Worm (Caenorhabditis elegans) whole organism, young adult: Measurements from ENCODE around the gene mdmh-35.

ENCODE experiments used
- aptf-3 ChIP-seq: fragments of 200-800 bp; sonication (Bioruptor generic); IDR thresholded peaks from 2 replicates; pipeline ENCODE4 v1.3.6; 2022; ENCODE audit warnings: missing genetic modification characterization, missing compliant biosample characterization
- atf-7 ChIP-seq: sonication (generic microtip); optimal IDR thresholded peaks from 2 replicates; lab custom pipeline; 2017; ENCODE audit warnings: mild to moderate bottlenecking, missing genetic modification characterization, missing compliant biosample characterization
- attf-6 ChIP-seq: fragments of 200-800 bp; sonication (Bioruptor generic); IDR thresholded peaks from 2 replicates; pipeline ENCODE4 v1.3.6; 2022; ENCODE audit warnings: missing genetic modification reagents, missing genetic modification characterization, missing compliant biosample characterization
- ceh-91 ChIP-seq: fragments of 200-800 bp; sonication (Bioruptor generic); IDR thresholded peaks from 2 replicates; pipeline ENCODE4 v1.3.6; 2022; ENCODE audit warnings: missing genetic modification reagents, missing genetic modification characterization, missing compliant biosample characterization
- efl-1 ChIP-seq: fragments of 150-350 bp; optimal IDR thresholded peaks from 2 replicates; lab custom pipeline; 2014; ENCODE audit warnings: missing biosample characterization, missing genetic modification reagents, missing genetic modification characterization
- let-526 ChIP-seq: fragments of 200-800 bp; sonication (Bioruptor generic); IDR thresholded peaks from 2 replicates; pipeline ENCODE4 v1.3.6; 2022; ENCODE audit warnings: missing genetic modification reagents, missing genetic modification characterization, missing compliant biosample characterization
- lin-26 ChIP-seq: fragments of 200-800 bp; sonication (Bioruptor generic); IDR thresholded peaks from 2 replicates; pipeline ENCODE4 v1.3.6; 2022; ENCODE audit warnings: missing genetic modification reagents, missing genetic modification characterization, missing compliant biosample characterization
- nfyb-1 ChIP-seq: fragments of 200-800 bp; sonication (Bioruptor generic); IDR thresholded peaks from 2 replicates; pipeline ENCODE4 v1.3.6; 2022; ENCODE audit warnings: missing genetic modification reagents, missing genetic modification characterization, missing compliant biosample characterization
- rpc-1 ChIP-seq, 2 experiments: fragments of 150-350 bp in 1 of 2; sonication (generic microtip) in 1 of 2; optimal IDR thresholded peaks; 2 replicates each; lab custom pipeline; 2014 to 2018; ENCODE audit warnings: missing biosample characterization in 1 of 2, missing genetic modification characterization in 1 of 2, missing genetic modification reagents in 1 of 2, missing genotype in 1 of 2
- snpc-1.1 ChIP-seq: sonication (generic microtip); optimal IDR thresholded peaks from 2 replicates; lab custom pipeline; 2017; ENCODE audit warnings: missing genetic modification characterization, mild to moderate bottlenecking, missing compliant biosample characterization, antibody characterized with exemption, moderate library complexity, missing genotype, missing genetic modification reagents; ENCODE audit not compliant: insufficient read depth
- snpc-4 ChIP-seq, 5 experiments: fragments of 150-350 bp in 1 of 5; sonication (generic microtip) in 4 of 5; optimal IDR thresholded peaks; 2 replicates each; lab custom pipeline; 2014 to 2018; ENCODE audit warnings: missing genetic modification characterization in 5 of 5, missing biosample characterization in 3 of 5, antibody characterized with exemption in 2 of 5, mild to moderate bottlenecking in 2 of 5, missing compliant biosample characterization in 2 of 5, missing genotype in 2 of 5, moderate library complexity in 2 of 5, missing genetic modification reagents in 1 of 5
- unc-62 ChIP-seq: fragments of 150-350 bp; optimal IDR thresholded peaks from 2 replicates; lab custom pipeline; 2014; ENCODE audit warnings: missing biosample characterization, missing genetic modification reagents, missing genetic modification characterization
- zim-3 ChIP-seq: sonication (generic microtip); optimal IDR thresholded peaks from 2 replicates; lab custom pipeline; 2017; ENCODE audit warnings: mild to moderate bottlenecking, missing genetic modification characterization, moderate library complexity, missing compliant biosample characterization
- ztf-18 ChIP-seq: sonication (generic microtip); optimal IDR thresholded peaks from 2 replicates; lab custom pipeline; 2016; ENCODE audit warnings: missing genotype, mild to moderate bottlenecking, missing genetic modification characterization, missing compliant biosample characterization

DNA sequence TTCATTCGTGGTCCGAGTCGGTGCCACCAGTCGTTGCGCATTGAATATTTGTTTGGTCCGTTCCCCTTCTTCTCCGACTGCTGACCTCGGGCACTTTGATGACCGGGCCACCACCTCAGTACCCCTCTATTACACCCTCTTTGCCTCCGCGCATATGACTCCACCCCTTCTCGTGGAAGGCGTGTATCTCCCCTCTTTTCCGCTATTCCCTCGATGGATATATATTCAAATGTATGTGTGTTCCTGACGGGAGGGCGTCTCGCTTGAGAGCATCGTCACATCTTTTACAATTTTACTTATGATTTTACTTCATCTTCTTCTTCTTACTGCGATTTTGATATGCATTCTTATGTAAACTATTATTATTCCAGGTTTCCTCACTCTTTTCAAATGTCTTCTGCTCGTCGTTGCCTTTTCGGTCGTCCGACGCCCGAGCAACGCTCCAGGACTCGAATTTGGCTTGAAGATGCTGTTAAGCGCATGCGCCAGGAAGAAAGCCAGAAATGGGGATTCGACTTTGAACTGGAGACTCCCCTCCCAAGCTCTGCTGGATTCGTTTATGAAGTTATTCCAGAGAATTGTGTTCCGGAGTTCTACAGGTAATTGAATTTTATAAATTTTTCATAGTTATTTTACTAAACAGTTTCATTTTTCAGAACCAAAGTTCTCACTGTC is 44.5 kb downstream of the mdmh-35 start, which contains the start of gene cki-1:
- TF ChIP-seq nfyb-1 (no peak), snpc-4 (GFP tag; optimal IDR thresholded peaks at IDR 0.05; lab: Kevin White, UChicago) (no peak), snpc-4 (tag; optimal IDR thresholded peaks at IDR 0.05; lab: Kevin White, UChicago) (no peak), rpc-1 (optimal IDR thresholded peaks at IDR 0.05; lab: Kevin White, UChicago) (no peak), rpc-1 (tag; optimal IDR thresholded peaks at IDR 0.05; lab: Kevin White, UChicago) (no peak), snpc-1.1 (tag; lab: Kevin White, UChicago) (no peak), aptf-3 (no peak), unc-62 (no peak), atf-7 (tag; lab: Kevin White, UChicago) (no peak), let-526 (GFP tag; lab: Robert Waterston, UW) (no peak), attf-6 (GFP tag; lab: Robert Waterston, UW) (no peak), ceh-91 (GFP tag; lab: Robert Waterston, UW) (no peak), ztf-18 (tag; lab: Kevin White, UChicago) (no peak), efl-1 (GFP tag; lab: Kevin White, UChicago) (no peak), lin-26 (GFP tag; lab: Robert Waterston, UW) (no peak), zim-3 (tag; lab: Kevin White, UChicago) (no peak)
